Fruit fly (Drosophila melanogaster) whole organism, embryonic: Measurements from ENCODE around the gene Larp7.

Experiments used
- C15 ChIP-seq: fragments of 200-800 bp; sonication (Bioruptor generic); IDR thresholded peaks from 3 replicates; pipeline ENCODE4 v1.3.6; 2022; ENCODE audit warnings: missing biosample characterization, missing genetic modification characterization
- CG10267 ChIP-seq: fragments of 200-800 bp; sonication (Bioruptor generic); optimal IDR thresholded peaks from 2 replicates; lab custom pipeline; 2018; ENCODE audit warnings: missing biosample characterization, mild to moderate bottlenecking, missing genetic modification characterization, moderate library complexity
- CG11456 ChIP-seq: fragments of 200-800 bp; sonication (Bioruptor generic); IDR thresholded peaks from 3 replicates; pipeline ENCODE4 v1.3.6; 2022; ENCODE audit warnings: missing biosample characterization, missing genetic modification characterization
- CG12104 ChIP-seq: fragments of 200-800 bp; sonication (Bioruptor generic); optimal IDR thresholded peaks from 3 replicates; lab custom pipeline; 2016; ENCODE audit warnings: missing biosample characterization, missing genetic modification characterization
- CG13424 ChIP-seq: fragments of 200-800 bp; sonication (Bioruptor generic); optimal IDR thresholded peaks from 2 replicates; lab custom pipeline; 2019; ENCODE audit warnings: missing biosample characterization, mild to moderate bottlenecking, missing genetic modification characterization, moderate library complexity
- CG13894 ChIP-seq: fragments of 200-800 bp; sonication (Bioruptor generic); optimal IDR thresholded peaks from 3 replicates; lab custom pipeline; 2018; ENCODE audit warnings: missing biosample characterization, mild to moderate bottlenecking, missing genetic modification characterization, moderate library complexity
- CG15514 ChIP-seq: fragments of 200-800 bp; sonication (Bioruptor generic); optimal IDR thresholded peaks from 3 replicates; lab custom pipeline; 2017; ENCODE audit warnings: missing biosample characterization, missing genetic modification characterization, mild to moderate bottlenecking, moderate library complexity, missing genetic modification reagents
- CG1603 ChIP-seq: fragments of 200-800 bp; sonication (Bioruptor generic); optimal IDR thresholded peaks from 2 replicates; lab custom pipeline; 2019; ENCODE audit warnings: missing biosample characterization, mild to moderate bottlenecking, missing genetic modification characterization, moderate library complexity
- CG1647 ChIP-seq: fragments of 200-800 bp; sonication (Bioruptor generic); optimal IDR thresholded peaks from 3 replicates; lab custom pipeline; 2016; ENCODE audit warnings: missing biosample characterization, missing genetic modification characterization
- CG16813 ChIP-seq: fragments of 200-800 bp; sonication (Bioruptor generic); IDR thresholded peaks from 3 replicates; pipeline ENCODE4 v1.3.6; 2022; ENCODE audit warnings: missing biosample characterization, missing genetic modification characterization; ENCODE audit not compliant: partially characterized antibody
- CG18011 ChIP-seq: fragments of 200-800 bp; sonication (Bioruptor generic); optimal IDR thresholded peaks from 2 replicates; lab custom pipeline; 2017; ENCODE audit warnings: missing biosample characterization, missing genetic modification characterization, mild to moderate bottlenecking, moderate library complexity, missing genotype
- CG2129 ChIP-seq: fragments of 200-800 bp; sonication (Bioruptor generic); IDR thresholded peaks from 2 replicates; pipeline ENCODE4 v1.3.6; 2022; ENCODE audit warnings: missing biosample characterization, missing genetic modification characterization; ENCODE audit not compliant: partially characterized antibody
- CG3838 ChIP-seq: fragments of 200-800 bp; sonication (Bioruptor generic); optimal IDR thresholded peaks from 3 replicates; lab custom pipeline; 2016; ENCODE audit warnings: missing biosample characterization, missing genetic modification characterization
- CG5953 ChIP-seq: fragments of 200-800 bp; sonication (Bioruptor generic); IDR thresholded peaks from 2 replicates; pipeline ENCODE4 v1.3.6; 2022; ENCODE audit warnings: missing biosample characterization, missing genetic modification characterization
- CG6689 ChIP-seq: fragments of 200-800 bp; sonication (Bioruptor generic); IDR thresholded peaks from 2 replicates; pipeline ENCODE4 v1.3.6; 2022; ENCODE audit warnings: missing biosample characterization, missing genetic modification characterization
- CG6765 ChIP-seq: fragments of 200-800 bp; sonication (Bioruptor generic); optimal IDR thresholded peaks from 3 replicates; lab custom pipeline; 2017; ENCODE audit warnings: missing biosample characterization, mild to moderate bottlenecking, missing genetic modification characterization
- CG7745 ChIP-seq: fragments of 200-800 bp; sonication (Bioruptor generic); optimal IDR thresholded peaks from 2 replicates; lab custom pipeline; 2018; ENCODE audit warnings: missing biosample characterization, mild to moderate bottlenecking, missing genetic modification characterization, moderate library complexity
- CG9215 ChIP-seq: fragments of 200-800 bp; sonication (Bioruptor generic); IDR thresholded peaks from 2 replicates; pipeline ENCODE4 v1.3.6; 2022; ENCODE audit warnings: missing biosample characterization, missing genetic modification characterization
- Camta ChIP-seq: fragments of 200-800 bp; sonication (Bioruptor generic); optimal IDR thresholded peaks from 2 replicates; lab custom pipeline; 2016; ENCODE audit warnings: missing biosample characterization, missing genetic modification characterization
- CrebB ChIP-seq: fragments of 200-800 bp; sonication (Bioruptor generic); optimal IDR thresholded peaks from 3 replicates; lab custom pipeline; 2018; ENCODE audit warnings: missing biosample characterization, mild to moderate bottlenecking, missing genetic modification characterization
- Drgx ChIP-seq: fragments of 200-800 bp; sonication (Bioruptor generic); IDR thresholded peaks from 2 replicates; pipeline ENCODE4 v1.3.6; 2022; ENCODE audit warnings: missing biosample characterization, missing genetic modification characterization
- Eip74EF ChIP-seq, 2 experiments: fragments of 200-800 bp in 1 of 2; fragments of >200 bp in 1 of 2; sonication (Bioruptor generic) in 1 of 2; optimal IDR thresholded peaks; 2 replicates each; lab custom pipeline; 2017 to 2019; ENCODE audit warnings: missing biosample characterization in 2 of 2, missing genetic modification characterization in 2 of 2, mild to moderate bottlenecking in 1 of 2, moderate library complexity in 1 of 2
- Gug ChIP-seq: fragments of 200-800 bp; sonication (Bioruptor generic); IDR thresholded peaks from 4 replicates; pipeline ENCODE4 v1.3.6; 2022; ENCODE audit warnings: missing biosample characterization, missing genetic modification characterization
- HmgD ChIP-seq: fragments of 200-800 bp; sonication (Bioruptor generic); optimal IDR thresholded peaks from 3 replicates; lab custom pipeline; 2016; ENCODE audit warnings: missing biosample characterization, missing genetic modification characterization
- MESR4 ChIP-seq: fragments of 200-800 bp; sonication (Bioruptor generic); optimal IDR thresholded peaks from 2 replicates; lab custom pipeline; 2018; ENCODE audit warnings: missing biosample characterization, mild to moderate bottlenecking, missing genetic modification characterization, moderate library complexity
- Med ChIP-seq: fragments of 200-800 bp; sonication (Bioruptor generic); peaks from one replicate; lab custom pipeline; 2016; ENCODE audit warnings: missing biosample characterization, missing genetic modification characterization, mild to moderate bottlenecking, inconsistent platforms, moderate library complexity
- Oaz ChIP-seq: fragments of 200-800 bp; sonication (Bioruptor generic); IDR thresholded peaks from 2 replicates; pipeline ENCODE4 v1.3.6; 2022; ENCODE audit warnings: missing biosample characterization, missing genetic modification characterization
- Oli ChIP-seq: fragments of 200-800 bp; sonication (Bioruptor generic); optimal IDR thresholded peaks from 2 replicates; lab custom pipeline; 2018; ENCODE audit warnings: missing biosample characterization, mild to moderate bottlenecking, missing genetic modification characterization, moderate library complexity
- Stat92E ChIP-seq, 3 experiments: fragments of >200 bp in 2 of 3; fragments of 200-800 bp in 1 of 3; sonication (Bioruptor generic) in 1 of 3; optimal IDR thresholded peaks; 2 replicates each; lab custom pipeline; 2017 to 2019; ENCODE audit warnings: missing biosample characterization in 3 of 3, missing genetic modification characterization in 3 of 3, mild to moderate bottlenecking in 1 of 3, moderate library complexity in 1 of 3
- Taf1 ChIP-seq: fragments of 200-800 bp; sonication (Bioruptor generic); IDR thresholded peaks from 2 replicates; pipeline ENCODE4 v1.3.6; 2022; ENCODE audit warnings: missing biosample characterization, missing genetic modification characterization
- bowl ChIP-seq: fragments of 200-800 bp; sonication (Bioruptor generic); IDR thresholded peaks from 2 replicates; pipeline ENCODE4 v1.3.6; 2022; ENCODE audit warnings: missing biosample characterization, missing genetic modification characterization
- cad ChIP-seq: fragments of >200 bp; optimal IDR thresholded peaks from 2 replicates; lab custom pipeline; 2017; ENCODE audit warnings: missing biosample characterization, missing genetic modification characterization
- chn ChIP-seq: fragments of 200-800 bp; sonication (Bioruptor generic); optimal IDR thresholded peaks from 2 replicates; lab custom pipeline; 2016; ENCODE audit warnings: missing biosample characterization, missing genetic modification characterization
- ci ChIP-seq: fragments of 200-800 bp; sonication (Bioruptor generic); IDR thresholded peaks from 3 replicates; pipeline ENCODE4 v1.3.6; 2022; ENCODE audit warnings: missing biosample characterization, missing genetic modification characterization
- dati ChIP-seq: fragments of 200-800 bp; sonication (Bioruptor generic); IDR thresholded peaks from 2 replicates; pipeline ENCODE4 v1.3.6; 2022; ENCODE audit warnings: missing biosample characterization, missing genetic modification characterization
- dimm ChIP-seq: fragments of 200-800 bp; sonication (Bioruptor generic); IDR thresholded peaks from 2 replicates; pipeline ENCODE4 v1.3.6; 2022; ENCODE audit warnings: missing biosample characterization, missing genetic modification characterization
- dm ChIP-seq: fragments of 200-800 bp; sonication (Bioruptor generic); optimal IDR thresholded peaks from 3 replicates; lab custom pipeline; 2016; ENCODE audit warnings: missing biosample characterization, missing genetic modification characterization
- dpn ChIP-seq, 2 experiments: fragments of 200-800 bp; sonication (Bioruptor generic); optimal IDR thresholded peaks; 3 replicates each; lab custom pipeline; 2016; ENCODE audit warnings: missing biosample characterization in 2 of 2, missing genetic modification characterization in 2 of 2
- gcm2 ChIP-seq: fragments of 200-800 bp; sonication (Bioruptor generic); optimal IDR thresholded peaks from 2 replicates; lab custom pipeline; 2016; ENCODE audit warnings: missing biosample characterization, missing genetic modification characterization
- gro ChIP-seq: fragments of 200-800 bp; sonication (Bioruptor generic); optimal IDR thresholded peaks from 2 replicates; lab custom pipeline; 2016; ENCODE audit warnings: missing biosample characterization, missing genetic modification characterization
- mld ChIP-seq: fragments of 200-800 bp; sonication (Bioruptor generic); IDR thresholded peaks from 3 replicates; pipeline ENCODE4 v1.3.6; 2022; ENCODE audit warnings: missing biosample characterization, missing genetic modification characterization; ENCODE audit not compliant: partially characterized antibody
- peb ChIP-seq: fragments of 200-800 bp; sonication (Bioruptor generic); IDR thresholded peaks from 2 replicates; pipeline ENCODE4 v1.3.6; 2022; ENCODE audit warnings: missing biosample characterization, missing genetic modification characterization
- pho ChIP-seq: fragments of 200-800 bp; sonication (Bioruptor generic); optimal IDR thresholded peaks from 2 replicates; lab custom pipeline; 2016; ENCODE audit warnings: missing biosample characterization, missing genetic modification characterization
- repo ChIP-seq: fragments of 200-800 bp; sonication (Bioruptor generic); optimal IDR thresholded peaks from 2 replicates; lab custom pipeline; 2016; ENCODE audit warnings: missing biosample characterization, missing genetic modification characterization
- sens-2 ChIP-seq: fragments of 200-800 bp; sonication (Bioruptor generic); IDR thresholded peaks from 2 replicates; pipeline ENCODE4 v1.3.6; 2022; ENCODE audit warnings: missing biosample characterization, missing genetic modification characterization
- stc ChIP-seq: fragments of 200-800 bp; sonication (Bioruptor generic); IDR thresholded peaks from 2 replicates; pipeline ENCODE4 v1.3.6; 2022; ENCODE audit warnings: missing biosample characterization, missing genetic modification characterization
- tap ChIP-seq: fragments of 200-800 bp; optimal IDR thresholded peaks from 3 replicates; lab custom pipeline; 2019; ENCODE audit warnings: missing biosample characterization, mild to moderate bottlenecking, missing genetic modification characterization, moderate library complexity
- tio ChIP-seq: fragments of 200-800 bp; sonication (Bioruptor generic); optimal IDR thresholded peaks from 2 replicates; lab custom pipeline; 2017; ENCODE audit warnings: missing biosample characterization, missing genetic modification characterization, inconsistent platforms
- unc-4 ChIP-seq: fragments of 200-800 bp; sonication (Bioruptor generic); IDR thresholded peaks from 2 replicates; pipeline ENCODE4 v1.3.6; 2022; ENCODE audit warnings: missing biosample characterization, missing genetic modification characterization; ENCODE audit not compliant: partially characterized antibody
- vfl ChIP-seq: fragments of 200-800 bp; sonication (Bioruptor generic); optimal IDR thresholded peaks from 2 replicates; lab custom pipeline; 2016; ENCODE audit warnings: missing biosample characterization, missing genetic modification characterization

Larp7 gene

DNA sequence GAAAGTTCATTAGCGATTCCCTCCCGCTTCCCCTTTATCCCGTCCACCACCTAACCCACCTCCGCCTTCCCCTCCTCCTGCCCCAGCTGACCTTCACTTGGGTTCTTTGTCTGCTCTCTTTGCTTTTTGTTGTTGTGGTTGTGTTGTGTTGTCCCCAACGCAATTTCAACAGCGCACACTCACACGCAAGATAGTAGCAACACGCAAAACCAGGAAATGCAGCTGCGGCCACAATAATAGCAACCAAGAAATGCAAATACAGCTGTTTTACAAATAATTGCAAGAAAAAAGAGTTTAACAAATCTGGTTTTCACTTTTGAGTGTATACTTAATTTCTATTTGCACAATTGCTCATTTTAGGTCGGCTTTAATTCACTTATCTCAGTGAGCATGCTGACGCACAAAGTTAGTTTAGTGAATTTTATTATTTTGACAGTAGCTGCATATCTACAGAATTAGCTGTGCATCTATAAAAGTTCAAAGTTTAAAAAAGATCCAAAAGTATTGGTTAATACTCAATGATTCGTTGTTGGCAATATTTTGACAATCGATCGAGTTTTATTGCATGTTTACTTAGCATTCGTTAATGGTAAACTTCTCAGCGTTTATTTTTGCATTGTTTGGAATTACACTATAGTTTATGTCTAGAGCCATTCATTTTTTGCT, 7.7 kb downstream of the Larp7 start (continued):
- no peak for TF ChIP-seq Taf1
- TF ChIP-seq CG1603 (tag; lab: Kevin White, UChicago) = peak; percentile 54
- TF ChIP-seq MESR4 (GFP tag; lab: Kevin White, UChicago) = no peak
- TF ChIP-seq Drgx = peak; percentile 51
- no peak for TF ChIP-seq cad
- peak; percentile 43; the same call in 1 of the 2 replicates for TF ChIP-seq stc
- peak; percentile 31 for TF ChIP-seq Oli
- no peak for TF ChIP-seq CG3838 (GFP tag; lab: Kevin White, UChicago)
- TF ChIP-seq peb = no peak
- TF ChIP-seq mld (GFP tag; lab: Robert Waterston, UW) = no peak
- no peak for TF ChIP-seq bowl (GFP tag; lab: Robert Waterston, UW)
- TF ChIP-seq CG11456 (GFP tag; lab: Robert Waterston, UW) = no peak
- no peak for TF ChIP-seq repo (GFP tag; lab: Kevin White, UChicago)
- no peak for TF ChIP-seq CG16813 (GFP tag; lab: Robert Waterston, UW)
- no peak for TF ChIP-seq CG12104 (GFP tag; lab: Kevin White, UChicago)
- TF ChIP-seq dpn (GFP tag; optimal IDR thresholded peaks at IDR 0.05; lab: Kevin White, UChicago) = peak in 1 of 2 experiments; percentile 24
- TF ChIP-seq CG10267 (tag; lab: Kevin White, UChicago) = no peak
- no peak for TF ChIP-seq Gug (GFP tag; lab: Robert Waterston, UW)
- TF ChIP-seq tio (GFP tag; lab: Kevin White, UChicago) = no peak
- TF ChIP-seq CG2129 (GFP tag; lab: Robert Waterston, UW) = no peak
- peak; percentile 24 for TF ChIP-seq CG13424 (tag; lab: Kevin White, UChicago)
- TF ChIP-seq CG5953 (GFP tag; lab: Robert Waterston, UW) = no peak
- no peak for TF ChIP-seq dimm (GFP tag; lab: Robert Waterston, UW)
- TF ChIP-seq unc-4 (GFP tag; lab: Robert Waterston, UW) = no peak
- TF ChIP-seq ci (GFP tag; lab: Robert Waterston, UW) = peak; percentile 66; the same call in 2 of the 3 replicates
- no peak; the same call in 1 of the 2 replicates for TF ChIP-seq dati (GFP tag; lab: Robert Waterston, UW)
- TF ChIP-seq CG18011 (GFP tag; lab: Kevin White, UChicago) = no peak
- TF ChIP-seq CG15514 (GFP tag; lab: Kevin White, UChicago) = no peak
- peak in 1 of 2 experiments; percentile 93 for TF ChIP-seq Eip74EF (GFP tag; optimal IDR thresholded peaks at IDR 0.05; lab: Kevin White, UChicago)
- TF ChIP-seq CG6689 (GFP tag; lab: Robert Waterston, UW) = peak; percentile 43; the same call in 1 of the 2 replicates
- no peak for TF ChIP-seq C15 (GFP tag; lab: Robert Waterston, UW)
- no peak for TF ChIP-seq vfl
- no peak for TF ChIP-seq sens-2 (GFP tag; lab: Robert Waterston, UW)
- TF ChIP-seq Camta = peak; percentile 7
- TF ChIP-seq gro (GFP tag; lab: Kevin White, UChicago) = no peak
- no peak for TF ChIP-seq CG1647
- TF ChIP-seq dm (GFP tag; lab: Kevin White, UChicago) = no peak
- TF ChIP-seq pho = no peak
- no peak for TF ChIP-seq CrebB (tag; lab: Kevin White, UChicago)
- TF ChIP-seq Stat92E (GFP tag; optimal IDR thresholded peaks at IDR 0.05; lab: Kevin White, UChicago) = no peak
- TF ChIP-seq chn (GFP tag; lab: Kevin White, UChicago) = no peak
- TF ChIP-seq Oaz (GFP tag; lab: Robert Waterston, UW) = no peak
- no peak for TF ChIP-seq gcm2 (GFP tag; lab: Kevin White, UChicago)
- TF ChIP-seq CG9215 (GFP tag; lab: Robert Waterston, UW) = no peak
- no peak for TF ChIP-seq HmgD (GFP tag; lab: Kevin White, UChicago)
- no peak for TF ChIP-seq tap (tag; lab: Kevin White, UChicago)
- no peak for TF ChIP-seq CG6765 (GFP tag; lab: Kevin White, UChicago)
- TF ChIP-seq Med (GFP tag; lab: Kevin White, UChicago) = peak; percentile 85
- TF ChIP-seq CG7745 (tag; lab: Kevin White, UChicago) = no peak
- TF ChIP-seq CG13894 = no peak
